Worm (Caenorhabditis elegans): ENCODE results near the gene famh-161.
"Not testable (repeated sequence)": the region's sequence is repeated elsewhere in the genome, so short reads cannot be mapped to it uniquely, and the experiment has no call there.

DNA sequence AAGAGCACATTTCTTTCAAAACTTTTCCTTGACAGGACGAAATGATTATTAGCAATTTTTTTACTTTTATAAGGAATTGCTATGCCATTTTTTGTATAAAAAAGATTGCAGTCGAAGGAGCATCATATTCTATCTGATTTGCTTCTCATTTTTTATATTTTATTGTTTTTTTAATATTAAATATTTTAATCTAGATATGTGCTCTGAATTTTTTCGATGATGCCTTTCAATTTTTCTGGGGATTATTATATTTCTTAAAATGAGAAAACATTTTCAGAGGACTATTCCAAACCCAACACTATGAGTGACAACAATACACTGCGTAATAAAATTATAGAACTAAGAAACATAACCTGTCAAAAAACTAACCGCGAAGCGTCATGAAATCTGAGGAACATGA is 35.0 kb upstream of the famh-161 start, which contains the start of gene F26F2.4:
- not testable (repeated sequence) for TF ChIP-seq pros-1 (tag; optimal IDR thresholded peaks at IDR 0.05); pha-4 (tag; optimal IDR thresholded peaks at IDR 0.05); nhr-11 (tag; optimal IDR thresholded peaks at IDR 0.05); hlh-8 (tag; optimal IDR thresholded peaks at IDR 0.05); ama-1 (optimal IDR thresholded peaks at IDR 0.05); ceh-45 (GFP tag; IDR thresholded peaks at IDR 0.05); ceh-9 (tag; optimal IDR thresholded peaks at IDR 0.05); unc-3 (GFP tag; conservative IDR thresholded peaks at IDR 0.05); unc-3 (tag; optimal IDR thresholded peaks at IDR 0.05); dve-1 (tag; optimal IDR thresholded peaks at IDR 0.05); C38D4.7 (GFP tag; optimal IDR thresholded peaks at IDR 0.05); ceh-22 (tag; optimal IDR thresholded peaks at IDR 0.05); tbx-7 (tag; optimal IDR thresholded peaks at IDR 0.05); nfya-1 (tag; optimal IDR thresholded peaks at IDR 0.05); elt-2 (tag; optimal IDR thresholded peaks at IDR 0.05)

All from whole organism, late embryonic.